Worm (Caenorhabditis elegans) whole organism, mixed stage, embryonic: Measurements from ENCODE around the gene C28D4.5.

Experiments
- blmp-1 ChIP-seq: fragments of 150-350 bp; optimal IDR thresholded peaks from 2 replicates; lab custom pipeline; 2014; ENCODE audit warnings: missing biosample characterization, missing genetic modification characterization
- ceh-39 ChIP-seq: fragments of 150-350 bp; optimal IDR thresholded peaks from 2 replicates; lab custom pipeline; 2014; ENCODE audit warnings: missing biosample characterization, missing genetic modification characterization
- ceh-43 ChIP-seq: fragments of 200-800 bp; sonication (Bioruptor generic); optimal IDR thresholded peaks from 2 replicates; lab custom pipeline; 2018; ENCODE audit warnings: mild to moderate bottlenecking, missing genetic modification characterization, moderate library complexity, missing compliant biosample characterization
- elt-1 ChIP-seq: sonication (generic microtip); optimal IDR thresholded peaks from 2 replicates; lab custom pipeline; 2017; ENCODE audit warnings: missing genetic modification characterization, mild to moderate bottlenecking, missing compliant biosample characterization, antibody characterized with exemption, moderate library complexity, borderline replicate concordance; ENCODE audit not compliant: insufficient read depth
- lsy-2 ChIP-seq: fragments of 150-350 bp; optimal IDR thresholded peaks from 2 replicates; lab custom pipeline; 2014; ENCODE audit warnings: missing biosample characterization, missing genetic modification characterization
- mep-1 ChIP-seq: fragments of 150-350 bp; optimal IDR thresholded peaks from 2 replicates; lab custom pipeline; 2017; ENCODE audit warnings: missing biosample characterization, missing genetic modification reagents, missing genetic modification characterization, inconsistent platforms
- nhr-28 ChIP-seq: fragments of 150-350 bp; optimal IDR thresholded peaks from 2 replicates; lab custom pipeline; 2014; ENCODE audit warnings: missing biosample characterization, missing genetic modification characterization
- nhr-76 ChIP-seq: sonication (generic microtip); optimal IDR thresholded peaks from 2 replicates; lab custom pipeline; 2017; ENCODE audit warnings: missing biosample characterization, missing genetic modification characterization
- pha-4 ChIP-seq: fragments of 150-350 bp; optimal IDR thresholded peaks from 2 replicates; lab custom pipeline; 2018; ENCODE audit warnings: missing biosample characterization, missing genetic modification reagents, missing genetic modification characterization
- snpc-4 ChIP-seq: fragments of 150-350 bp; optimal IDR thresholded peaks from 2 replicates; lab custom pipeline; 2014; ENCODE audit warnings: missing biosample characterization, missing genetic modification characterization
- sptf-1 ChIP-seq: sonication (generic microtip); optimal IDR thresholded peaks from 2 replicates; lab custom pipeline; 2017; ENCODE audit warnings: mild to moderate bottlenecking, missing genetic modification characterization, moderate library complexity, missing compliant biosample characterization
- tbx-8 ChIP-seq: fragments of 200-800 bp; sonication (Bioruptor generic); optimal IDR thresholded peaks from 2 replicates; lab custom pipeline; 2018; ENCODE audit warnings: mild to moderate bottlenecking, missing genetic modification characterization, moderate library complexity, missing compliant biosample characterization
- unc-39 ChIP-seq: fragments of 150-350 bp; optimal IDR thresholded peaks from 2 replicates; lab custom pipeline; 2014; ENCODE audit warnings: missing biosample characterization, missing genetic modification characterization
- unc-62 ChIP-seq: fragments of 150-350 bp; optimal IDR thresholded peaks from 2 replicates; lab custom pipeline; 2014; ENCODE audit warnings: missing biosample characterization, missing genetic modification reagents, missing genetic modification characterization

DNA sequence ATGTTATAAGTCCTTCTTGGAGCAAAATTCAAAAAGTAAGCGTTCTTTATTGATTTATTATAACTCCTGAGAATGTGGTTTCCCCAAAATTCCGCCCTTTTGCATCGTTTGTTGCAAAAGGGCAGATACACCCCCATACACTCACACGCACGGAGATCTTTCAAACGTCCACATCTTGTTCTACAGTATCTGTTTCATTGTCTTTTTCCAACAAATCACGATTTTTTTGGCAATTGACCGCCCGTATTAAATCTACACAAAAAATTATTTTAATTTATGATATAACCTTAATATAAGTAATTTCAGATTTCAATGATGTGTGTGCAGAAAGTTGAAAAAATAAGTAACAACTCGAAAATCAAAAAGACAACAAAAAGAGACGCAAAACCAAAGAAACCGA lies 42.8 kb upstream of the C28D4.5 start, which contains the start of gene T13F2.4:
- TF ChIP-seq mep-1 (tag; lab: Kevin White, UChicago) (no peak), unc-62 (GFP tag; lab: Kevin White, UChicago) (no peak), ceh-39 (tag; lab: Kevin White, UChicago) (no peak), pha-4 (no peak), tbx-8 (GFP tag; lab: Kevin White, UChicago) (no peak), nhr-76 (tag; lab: Kevin White, UChicago) (no peak), elt-1 (no peak), ceh-43 (no peak), blmp-1 (no peak), lsy-2 (tag; lab: Kevin White, UChicago) (no peak), nhr-28 (tag; lab: Kevin White, UChicago) (no peak), sptf-1 (no peak), snpc-4 (tag; lab: Kevin White, UChicago) (no peak), unc-39 (tag; lab: Kevin White, UChicago) (no peak)
